Worm (Caenorhabditis elegans) whole organism, early embryonic: ENCODE data around the gene K09H11.6.

Source experiments
- B0310.2 ChIP-seq: sonication (generic microtip); optimal IDR thresholded peaks from 2 replicates; lab custom pipeline; 2016; ENCODE audit warnings: mild to moderate bottlenecking, missing genetic modification characterization, missing compliant biosample characterization
- ama-1 ChIP-seq: fragments of 150-350 bp; optimal IDR thresholded peaks from 2 replicates; lab custom pipeline; 2014
- ets-7 ChIP-seq: sonication (generic microtip); optimal IDR thresholded peaks from 2 replicates; lab custom pipeline; 2016; ENCODE audit warnings: missing genotype, missing genetic modification characterization, missing compliant biosample characterization
- flt-1 ChIP-seq: fragments of 200-800 bp; sonication (Bioruptor generic); IDR thresholded peaks from 2 replicates; pipeline ENCODE4 v1.3.6; 2022; ENCODE audit warnings: missing genetic modification characterization, missing compliant biosample characterization
- hmbx-1 ChIP-seq: sonication (generic microtip); optimal IDR thresholded peaks from 2 replicates; lab custom pipeline; 2016; ENCODE audit warnings: mild to moderate bottlenecking, missing genetic modification characterization, missing compliant biosample characterization
- hmg-4 ChIP-seq: fragments of 200-800 bp; sonication (Bioruptor generic); optimal IDR thresholded peaks from 2 replicates; lab custom pipeline; 2018; ENCODE audit warnings: mild to moderate bottlenecking, missing genetic modification characterization, missing compliant biosample characterization

DNA sequence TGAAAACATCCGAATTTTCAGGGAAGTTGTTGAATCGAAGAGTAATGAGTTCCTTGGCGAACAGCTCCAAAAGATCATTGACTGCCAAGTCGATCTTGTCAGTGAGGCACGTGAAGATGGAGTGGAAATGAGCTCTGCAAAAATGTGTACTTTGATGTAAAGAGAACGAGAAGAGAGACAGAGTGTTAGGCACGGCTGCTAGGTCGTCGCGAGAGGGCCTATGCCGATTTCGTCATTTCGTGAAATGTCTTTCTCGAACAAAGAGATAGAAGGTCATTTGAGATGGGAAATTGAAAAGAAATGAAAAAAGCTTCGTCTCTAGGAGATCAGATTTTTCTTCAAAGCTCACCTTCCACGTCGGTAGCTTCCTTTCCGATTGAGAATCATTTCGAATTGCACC lies 44.0 kb upstream of the K09H11.6 start:
- no peak for TF ChIP-seq B0310.2 (tag; lab: Kevin White, UChicago)
- TF ChIP-seq hmg-4 (GFP tag; lab: Kevin White, UChicago) = no peak
- TF ChIP-seq hmbx-1 (tag; lab: Kevin White, UChicago) = no peak
- no peak for TF ChIP-seq ets-7 (tag; lab: Kevin White, UChicago)
- no peak for TF ChIP-seq ama-1 (lab: Kevin White, UChicago)
- TF ChIP-seq flt-1 (GFP tag; lab: Robert Waterston, UW) = no peak
